Fruit fly (Drosophila melanogaster) whole organism, embryonic: ENCODE results near the gene Jhbp7.

ENCODE experiments used
- ATbp ChIP-seq: fragments of 200-800 bp; sonication (Bioruptor generic); optimal IDR thresholded peaks from 2 replicates; lab custom pipeline; 2017; ENCODE audit warnings: missing biosample characterization, mild to moderate bottlenecking, missing genetic modification characterization, missing genetic modification reagents
- Antp ChIP-seq: fragments of 200-800 bp; sonication (Bioruptor generic); optimal IDR thresholded peaks from 3 replicates; lab custom pipeline; 2016; ENCODE audit warnings: missing biosample characterization, missing genetic modification characterization
- CG10321 ChIP-seq: fragments of 200-800 bp; sonication (Bioruptor generic); IDR thresholded peaks from 2 replicates; pipeline ENCODE4 v1.3.6; 2022; ENCODE audit warnings: missing biosample characterization, missing genetic modification characterization
- CG10366 ChIP-seq: fragments of 200-800 bp; sonication (Bioruptor generic); IDR thresholded peaks from 2 replicates; pipeline ENCODE4 v1.3.6; 2022; ENCODE audit warnings: missing biosample characterization, missing genetic modification characterization
- CG10959 ChIP-seq: fragments of 200-800 bp; sonication (Bioruptor generic); IDR thresholded peaks from 2 replicates; pipeline ENCODE4 v1.3.6; 2022; ENCODE audit warnings: missing biosample characterization, missing genetic modification characterization
- CG13287 ChIP-seq: fragments of 200-800 bp; sonication (Bioruptor generic); IDR thresholded peaks from 2 replicates; pipeline ENCODE4 v1.3.6; 2022; ENCODE audit warnings: missing biosample characterization, missing genetic modification characterization; ENCODE audit not compliant: partially characterized antibody
- CG1529 ChIP-seq: fragments of 200-800 bp; sonication (Bioruptor generic); optimal IDR thresholded peaks from 3 replicates; lab custom pipeline; 2018; ENCODE audit warnings: missing biosample characterization, missing genetic modification characterization
- CG1602 ChIP-seq: fragments of 200-800 bp; sonication (Bioruptor generic); optimal IDR thresholded peaks from 3 replicates; lab custom pipeline; 2016; ENCODE audit warnings: missing biosample characterization, missing genetic modification characterization
- CG16779 ChIP-seq: fragments of 200-800 bp; sonication (Bioruptor generic); IDR thresholded peaks from 2 replicates; pipeline ENCODE4 v1.3.6; 2022; ENCODE audit warnings: missing biosample characterization, missing genetic modification characterization
- CG1832 ChIP-seq: fragments of 200-800 bp; sonication (Bioruptor generic); optimal IDR thresholded peaks from 2 replicates; lab custom pipeline; 2017; ENCODE audit warnings: missing biosample characterization, mild to moderate bottlenecking, missing genetic modification characterization, inconsistent platforms
- CG30020 ChIP-seq: fragments of 200-800 bp; optimal IDR thresholded peaks from 2 replicates; lab custom pipeline; 2019; ENCODE audit warnings: missing biosample characterization, mild to moderate bottlenecking, missing genetic modification characterization, moderate library complexity
- CG31388 ChIP-seq: fragments of 200-800 bp; sonication (Bioruptor generic); optimal IDR thresholded peaks from 2 replicates; lab custom pipeline; 2016; ENCODE audit warnings: missing biosample characterization, missing genetic modification characterization
- CG4404 ChIP-seq: fragments of 200-800 bp; sonication (Bioruptor generic); IDR thresholded peaks from 2 replicates; pipeline ENCODE4 v1.3.6; 2022; ENCODE audit warnings: missing biosample characterization, missing genetic modification characterization
- CG5245 ChIP-seq: fragments of 200-800 bp; sonication (Bioruptor generic); optimal IDR thresholded peaks from 3 replicates; lab custom pipeline; 2016; ENCODE audit warnings: missing biosample characterization, missing genetic modification characterization
- CG6813 ChIP-seq: fragments of 200-800 bp; sonication (Bioruptor generic); optimal IDR thresholded peaks from 2 replicates; lab custom pipeline; 2017; ENCODE audit warnings: missing biosample characterization, missing genetic modification characterization, mild to moderate bottlenecking, moderate library complexity, missing genetic modification reagents
- CG7963 ChIP-seq: fragments of 200-800 bp; sonication (Bioruptor generic); IDR thresholded peaks from 3 replicates; pipeline ENCODE4 v1.3.6; 2022; ENCODE audit warnings: missing biosample characterization, missing genetic modification characterization; ENCODE audit not compliant: partially characterized antibody
- CG8089 ChIP-seq: fragments of 200-800 bp; sonication (Bioruptor generic); optimal IDR thresholded peaks from 3 replicates; lab custom pipeline; 2016; ENCODE audit warnings: missing biosample characterization, missing genetic modification characterization
- CG9932 ChIP-seq: fragments of 200-800 bp; sonication (Bioruptor generic); IDR thresholded peaks from 2 replicates; pipeline ENCODE4 v1.3.6; 2022; ENCODE audit warnings: missing biosample characterization, missing genetic modification characterization
- D19A ChIP-seq: fragments of 200-800 bp; optimal IDR thresholded peaks from 3 replicates; lab custom pipeline; 2019; ENCODE audit warnings: missing biosample characterization, mild to moderate bottlenecking, missing genetic modification characterization, moderate library complexity
- Dbx ChIP-seq: fragments of 200-800 bp; sonication (Bioruptor generic); IDR thresholded peaks from 3 replicates; pipeline ENCODE4 v1.3.6; 2022; ENCODE audit warnings: missing biosample characterization, missing genetic modification characterization
- Dek ChIP-seq: fragments of 200-800 bp; sonication (Bioruptor generic); optimal IDR thresholded peaks from 3 replicates; lab custom pipeline; 2019; ENCODE audit warnings: missing biosample characterization, mild to moderate bottlenecking, missing genetic modification characterization, moderate library complexity
- Doc2 ChIP-seq: fragments of 200-800 bp; sonication (Bioruptor generic); IDR thresholded peaks from 2 replicates; pipeline ENCODE4 v1.3.6; 2022; ENCODE audit warnings: missing biosample characterization, missing genetic modification characterization
- Dref ChIP-seq: fragments of 200-800 bp; sonication (Bioruptor generic); IDR thresholded peaks from 2 replicates; pipeline ENCODE4 v1.3.6; 2022; ENCODE audit warnings: missing biosample characterization, missing genetic modification characterization
- E2f2 ChIP-seq: fragments of 200-800 bp; sonication (Bioruptor generic); IDR thresholded peaks from 2 replicates; pipeline ENCODE4 v1.3.6; 2022; ENCODE audit warnings: missing biosample characterization, missing genetic modification characterization
- HLH54F ChIP-seq: fragments of 200-800 bp; sonication (Bioruptor generic); optimal IDR thresholded peaks from 3 replicates; lab custom pipeline; 2016; ENCODE audit warnings: missing biosample characterization, missing genetic modification characterization
- Neu2 ChIP-seq: fragments of 200-800 bp; sonication (Bioruptor generic); optimal IDR thresholded peaks from 3 replicates; lab custom pipeline; 2016; ENCODE audit warnings: missing biosample characterization, missing genetic modification characterization, borderline replicate concordance
- Nf-YA ChIP-seq: fragments of 200-800 bp; sonication (Bioruptor generic); IDR thresholded peaks from 2 replicates; pipeline ENCODE4 v1.3.6; 2022; ENCODE audit warnings: missing biosample characterization, missing genetic modification characterization
- Optix ChIP-seq: fragments of 200-800 bp; sonication (Bioruptor generic); IDR thresholded peaks from 3 replicates; pipeline ENCODE4 v1.3.6; 2022; ENCODE audit warnings: missing biosample characterization, missing genetic modification characterization
- PHDP ChIP-seq: fragments of 200-800 bp; sonication (Bioruptor generic); optimal IDR thresholded peaks from 3 replicates; lab custom pipeline; 2018; ENCODE audit warnings: missing biosample characterization, mild to moderate bottlenecking, missing genetic modification characterization, moderate library complexity
- Six4 ChIP-seq: fragments of 200-800 bp; sonication (Bioruptor generic); optimal IDR thresholded peaks from 2 replicates; lab custom pipeline; 2016; ENCODE audit warnings: missing biosample characterization, missing genetic modification characterization
- abd-A ChIP-seq: fragments of 200-800 bp; sonication (Bioruptor generic); optimal IDR thresholded peaks from 3 replicates; lab custom pipeline; 2019; ENCODE audit warnings: missing biosample characterization, mild to moderate bottlenecking, missing genetic modification characterization, moderate library complexity
- ase ChIP-seq: fragments of 200-800 bp; sonication (Bioruptor generic); IDR thresholded peaks from 3 replicates; pipeline ENCODE4 v1.3.6; 2022; ENCODE audit warnings: missing biosample characterization, missing genetic modification characterization
- az2 ChIP-seq: fragments of 200-800 bp; sonication (Bioruptor generic); optimal IDR thresholded peaks from 3 replicates; lab custom pipeline; 2016; ENCODE audit warnings: missing biosample characterization, missing genetic modification characterization
- bbx ChIP-seq: fragments of 200-800 bp; sonication (Bioruptor generic); IDR thresholded peaks from 2 replicates; pipeline ENCODE4 v1.3.6; 2022; ENCODE audit warnings: missing biosample characterization, missing genetic modification characterization; ENCODE audit not compliant: partially characterized antibody
- dan ChIP-seq: fragments of 200-800 bp; sonication (Bioruptor generic); IDR thresholded peaks from 2 replicates; pipeline ENCODE4 v1.3.6; 2022; ENCODE audit warnings: missing biosample characterization, missing genetic modification characterization
- dimm ChIP-seq: fragments of 200-800 bp; sonication (Bioruptor generic); IDR thresholded peaks from 2 replicates; pipeline ENCODE4 v1.3.6; 2022; ENCODE audit warnings: missing biosample characterization, missing genetic modification characterization
- disco-r ChIP-seq: fragments of 200-800 bp; sonication (Bioruptor generic); optimal IDR thresholded peaks from 2 replicates; lab custom pipeline; 2016; ENCODE audit warnings: missing biosample characterization, missing genetic modification characterization
- emc ChIP-seq: fragments of 200-800 bp; sonication (Bioruptor generic); optimal IDR thresholded peaks from 2 replicates; lab custom pipeline; 2016; ENCODE audit warnings: missing biosample characterization, missing genetic modification characterization
- gcm2 ChIP-seq: fragments of 200-800 bp; sonication (Bioruptor generic); optimal IDR thresholded peaks from 2 replicates; lab custom pipeline; 2016; ENCODE audit warnings: missing biosample characterization, missing genetic modification characterization
- inv ChIP-seq: fragments of 200-800 bp; sonication (Bioruptor generic); IDR thresholded peaks from 2 replicates; pipeline ENCODE4 v1.3.6; 2022; ENCODE audit warnings: missing biosample characterization, missing genetic modification characterization; ENCODE audit not compliant: partially characterized antibody
- kay ChIP-seq: fragments of 200-800 bp; sonication (Bioruptor generic); optimal IDR thresholded peaks from 2 replicates; lab custom pipeline; 2016; ENCODE audit warnings: missing biosample characterization, missing genetic modification characterization
- kni ChIP-seq: fragments of 200-800 bp; sonication (Bioruptor generic); optimal IDR thresholded peaks from 3 replicates; lab custom pipeline; 2017; ENCODE audit warnings: mild to moderate bottlenecking, missing biosample characterization, missing genetic modification reagents, missing genetic modification characterization
- mam ChIP-seq: fragments of 200-800 bp; sonication (Bioruptor generic); optimal IDR thresholded peaks from 3 replicates; lab custom pipeline; 2016; ENCODE audit warnings: missing biosample characterization, missing genetic modification characterization
- sc ChIP-seq, 3 experiments: fragments of >200 bp in 2 of 3; fragments of 200-800 bp in 1 of 3; sonication (Bioruptor generic) in 1 of 3; optimal IDR thresholded peaks; 2 replicates in 2 of 3; 3 replicates in 1 of 3; lab custom pipeline; 2017; ENCODE audit warnings: mild to moderate bottlenecking in 1 of 3, missing biosample characterization in 1 of 3, missing genetic modification characterization in 1 of 3, missing genetic modification reagents in 1 of 3
- sens ChIP-seq: fragments of 200-800 bp; sonication (Bioruptor generic); peaks from one replicate; lab custom pipeline; 2016; ENCODE audit warnings: missing biosample characterization, missing genetic modification characterization
- sisA ChIP-seq: fragments of 200-800 bp; sonication (Bioruptor generic); IDR thresholded peaks from 2 replicates; pipeline ENCODE4 v1.3.6; 2022; ENCODE audit warnings: missing biosample characterization, missing genetic modification characterization
- ssp ChIP-seq: fragments of 200-800 bp; sonication (Bioruptor generic); IDR thresholded peaks from 2 replicates; pipeline ENCODE4 v1.3.6; 2022; ENCODE audit warnings: missing biosample characterization, missing genetic modification characterization
- trem ChIP-seq: fragments of 200-800 bp; optimal IDR thresholded peaks from 3 replicates; lab custom pipeline; 2019; ENCODE audit warnings: missing biosample characterization, mild to moderate bottlenecking, missing genetic modification characterization, moderate library complexity
- unpg ChIP-seq: fragments of 200-800 bp; sonication (Bioruptor generic); optimal IDR thresholded peaks from 3 replicates; lab custom pipeline; 2018; ENCODE audit warnings: missing biosample characterization, mild to moderate bottlenecking, missing genetic modification characterization, moderate library complexity
- vnd ChIP-seq: fragments of 200-800 bp; sonication (Bioruptor generic); IDR thresholded peaks from 3 replicates; pipeline ENCODE4 v1.3.6; 2022; ENCODE audit warnings: missing biosample characterization, missing genetic modification characterization; ENCODE audit not compliant: partially characterized antibody

The Jhbp7 gene

dm6 chr3R:25232271-25232989 lies 5.0 kb upstream of the Jhbp7 start, which contains the start of gene Cad96Cb (continued):
- no peak for TF ChIP-seq CG9932 (GFP tag; lab: Robert Waterston, UW)
- TF ChIP-seq Optix (GFP tag; lab: Robert Waterston, UW) = no peak
- no peak for TF ChIP-seq CG13287
- TF ChIP-seq CG5245 (GFP tag; lab: Kevin White, UChicago) = peak; percentile 82
- TF ChIP-seq HLH54F (GFP tag; lab: Kevin White, UChicago) = peak; percentile 61
- peak; percentile 56 for TF ChIP-seq kay (GFP tag; lab: Kevin White, UChicago)
- no peak for TF ChIP-seq CG30020 (tag; lab: Kevin White, UChicago)
- TF ChIP-seq CG1602 = peak; percentile 73
- TF ChIP-seq trem (tag; lab: Kevin White, UChicago) = peak; percentile 76
- no peak for TF ChIP-seq CG16779
- TF ChIP-seq Antp (GFP tag; lab: Kevin White, UChicago) = peak; percentile 67
- TF ChIP-seq sens (GFP tag; lab: Kevin White, UChicago) = peak; percentile 99
- TF ChIP-seq Six4 (GFP tag; lab: Kevin White, UChicago) = peak; percentile 78
- TF ChIP-seq az2 = peak; percentile 85
- TF ChIP-seq Dbx (GFP tag; lab: Robert Waterston, UW) = no peak
- no peak for TF ChIP-seq Doc2 (GFP tag; lab: Robert Waterston, UW)
- TF ChIP-seq CG31388 = peak; percentile 18
- TF ChIP-seq CG1529 = peak; percentile 84
- peak; percentile 50 for TF ChIP-seq E2f2
- peak; percentile 70 for TF ChIP-seq CG8089 (GFP tag; lab: Kevin White, UChicago)
- peak; percentile 82 for TF ChIP-seq unpg (GFP tag; lab: Kevin White, UChicago)
- peak; percentile 46 for TF ChIP-seq Dek (tag; lab: Kevin White, UChicago)
- TF ChIP-seq ATbp (GFP tag; lab: Kevin White, UChicago) = peak; percentile 86
- TF ChIP-seq CG10366 (GFP tag; lab: Robert Waterston, UW) = peak; percentile 30; the same call in 1 of the 2 replicates
- TF ChIP-seq kni (GFP tag; lab: Kevin White, UChicago) = peak; percentile 53
- TF ChIP-seq ssp (GFP tag; lab: Robert Waterston, UW) = peak; percentile 41
- TF ChIP-seq inv (GFP tag; lab: Robert Waterston, UW) = no peak
- TF ChIP-seq PHDP (tag; lab: Kevin White, UChicago) = peak; percentile 19
- TF ChIP-seq disco-r = peak; percentile 73
- no peak for TF ChIP-seq CG10321 (GFP tag; lab: Robert Waterston, UW)
- TF ChIP-seq Neu2 (GFP tag; lab: Kevin White, UChicago) = no peak
- TF ChIP-seq vnd (GFP tag; lab: Robert Waterston, UW) = no peak
- TF ChIP-seq CG6813 (GFP tag; lab: Kevin White, UChicago) = peak; percentile 80
- TF ChIP-seq dan (GFP tag; lab: Robert Waterston, UW) = peak; percentile 63; the same call in 1 of the 2 replicates
- no peak for TF ChIP-seq abd-A (tag; lab: Kevin White, UChicago)
- 0 out of 3 replicates have a peak, but pooled peaks have one; percentile 34 for TF ChIP-seq CG7963 (GFP tag; lab: Robert Waterston, UW)
- no peak for TF ChIP-seq dimm
- peak; percentile 49 for TF ChIP-seq emc
- TF ChIP-seq Dref (GFP tag; lab: Robert Waterston, UW) = no peak
- TF ChIP-seq sisA (GFP tag; lab: Robert Waterston, UW) = peak; percentile 65
- TF ChIP-seq bbx = no peak
- TF ChIP-seq sc (optimal IDR thresholded peaks at IDR 0.05; lab: Kevin White, UChicago) = no peak
- peak; percentile 87 for TF ChIP-seq sc (GFP tag; optimal IDR thresholded peaks at IDR 0.05; lab: Kevin White, UChicago)
- TF ChIP-seq CG1832 = no peak
- no peak for TF ChIP-seq gcm2 (GFP tag; lab: Kevin White, UChicago)
- TF ChIP-seq D19A (tag; lab: Kevin White, UChicago) = peak; percentile 84
- TF ChIP-seq CG10959 (GFP tag; lab: Robert Waterston, UW) = peak; percentile 36
- no peak for TF ChIP-seq Nf-YA
- peak; percentile 35; the same call in 1 of the 3 replicates for TF ChIP-seq ase (GFP tag; lab: Robert Waterston, UW)
- TF ChIP-seq CG4404 (GFP tag; lab: Robert Waterston, UW) = peak; percentile 49
- peak; percentile 53 for TF ChIP-seq mam
